Fruit fly (Drosophila melanogaster) S2 (cell line): Measurements from ENCODE around the gene CG15024.

Source experiments
- CG8478 ChIP-seq: fragments of >200 bp; optimal IDR thresholded peaks from 2 replicates; lab custom pipeline; 2018
- CTCF ChIP-seq, 2 experiments: fragments of >200 bp; optimal IDR thresholded peaks; 2 replicates each; lab custom pipeline; 2018

dm6 chr3L:4426581-4426980, 37.0 kb downstream of the CG15024 start:
- TF ChIP-seq CG8478, result no peak
- TF ChIP-seq CTCF (optimal IDR thresholded peaks at IDR 0.05; lab: Kevin White, UChicago), result no peak
